Fruit fly (Drosophila melanogaster): ENCODE data around the gene CG9123.

Gene CG9123

dm6 chrX:15323302-15323880 lies 18.5 kb downstream of the CG9123 start (continued):
- peak; percentile 98 for TF ChIP-seq Med (GFP tag)
- TF ChIP-seq Dip3 (GFP tag; optimal IDR thresholded peaks at IDR 0.05) = peak; percentile 75
- peak; percentile 85 for TF ChIP-seq HmgZ (tag; optimal IDR thresholded peaks at IDR 0.05)
- no peak for TF ChIP-seq Dip2 (GFP tag; IDR thresholded peaks at IDR 0.05)
- peak; percentile 83 for TF ChIP-seq CG11504 (tag; optimal IDR thresholded peaks at IDR 0.05)
- peak; percentile 81 for TF ChIP-seq Adf1 (GFP tag; IDR thresholded peaks at IDR 0.05)
- TF ChIP-seq NK7.1 (GFP tag; optimal IDR thresholded peaks at IDR 0.05) = peak; percentile 53
- peak; percentile 32 for TF ChIP-seq D19B (GFP tag; optimal IDR thresholded peaks at IDR 0.05)
- TF ChIP-seq CG17568 (GFP tag; optimal IDR thresholded peaks at IDR 0.05) = no peak
- TF ChIP-seq cwo (GFP tag; optimal IDR thresholded peaks at IDR 0.05) = peak; percentile 81
- TF ChIP-seq cad (GFP tag; optimal IDR thresholded peaks at IDR 0.05) = no peak
- TF ChIP-seq sna (GFP tag; IDR thresholded peaks at IDR 0.05; ENCODE audit: partially characterized antibody) = no peak
- TF ChIP-seq Lim3 (GFP tag; IDR thresholded peaks at IDR 0.05) = peak; percentile 49; the same call in 1 of the 2 replicates
- peak; percentile 79 for TF ChIP-seq CG10431 (GFP tag; optimal IDR thresholded peaks at IDR 0.05)
- peak; percentile 85 for TF ChIP-seq Chrac-16 (GFP tag; optimal IDR thresholded peaks at IDR 0.05)
- peak; percentile 80 for TF ChIP-seq CG13296 (GFP tag; optimal IDR thresholded peaks at IDR 0.05)
- TF ChIP-seq CG11093 (GFP tag; IDR thresholded peaks at IDR 0.05) = peak; percentile 85
- peak; percentile 88 for TF ChIP-seq CG6813 (GFP tag; optimal IDR thresholded peaks at IDR 0.05)
- no peak for TF ChIP-seq lov (optimal IDR thresholded peaks at IDR 0.05)
- peak; percentile 88 for TF ChIP-seq lov (GFP tag; IDR thresholded peaks at IDR 0.05)
- peak; percentile 97 for TF ChIP-seq CG12769 (tag; optimal IDR thresholded peaks at IDR 0.05)
- peak; percentile 54 for TF ChIP-seq CG31365 (tag; optimal IDR thresholded peaks at IDR 0.05)
- peak; percentile 77 for TF ChIP-seq CG11398 (GFP tag; optimal IDR thresholded peaks at IDR 0.05)
- TF ChIP-seq C15 (GFP tag; IDR thresholded peaks at IDR 0.05) = peak; percentile 63; the same call in 1 of the 3 replicates
- TF ChIP-seq CG32767 (GFP tag; IDR thresholded peaks at IDR 0.05) = peak; percentile 81
- TF ChIP-seq Opbp (GFP tag; IDR thresholded peaks at IDR 0.05; ENCODE audit: partially characterized antibody) = peak; percentile 55; the same call in 2 of the 3 replicates
- TF ChIP-seq ATbp (GFP tag; optimal IDR thresholded peaks at IDR 0.05) = peak; percentile 77
- TF ChIP-seq bcd (GFP tag; optimal IDR thresholded peaks at IDR 0.05) = peak; percentile 82
- TF ChIP-seq usp (GFP tag; optimal IDR thresholded peaks at IDR 0.05) = no peak
- peak; percentile 100 for TF ChIP-seq CG8388 (GFP tag; optimal IDR thresholded peaks at IDR 0.05)
- peak; percentile 88 for TF ChIP-seq mirr (GFP tag; optimal IDR thresholded peaks at IDR 0.05)
- peak; percentile 87 for TF ChIP-seq MTF-1 (GFP tag; optimal IDR thresholded peaks at IDR 0.05; ENCODE audit: borderline replicate concordance)
- TF ChIP-seq CG13287 (GFP tag; IDR thresholded peaks at IDR 0.05; ENCODE audit: partially characterized antibody) = peak; percentile 65
- TF ChIP-seq vvl (GFP tag; IDR thresholded peaks at IDR 0.05) = peak; percentile 94
- TF ChIP-seq pho (GFP tag; optimal IDR thresholded peaks at IDR 0.05) = peak; percentile 84
- TF ChIP-seq CG17612 (GFP tag; IDR thresholded peaks at IDR 0.05) = peak; percentile 67
- TF ChIP-seq sd (tag; optimal IDR thresholded peaks at IDR 0.05) = peak; percentile 76
- peak; percentile 84 for TF ChIP-seq HHEX (GFP tag; optimal IDR thresholded peaks at IDR 0.05)
- peak; percentile 90 for TF ChIP-seq CG2120 (GFP tag; optimal IDR thresholded peaks at IDR 0.05)
- peak; percentile 88 for TF ChIP-seq lmd (GFP tag; IDR thresholded peaks at IDR 0.05)
- TF ChIP-seq CG42726 (GFP tag; IDR thresholded peaks at IDR 0.05; ENCODE audit: partially characterized antibody) = peak; percentile 70
- peak; percentile 88 to 99 for TF ChIP-seq Pdp1 (GFP tag; optimal IDR thresholded peaks at IDR 0.05)
- TF ChIP-seq CG9817 (tag; optimal IDR thresholded peaks at IDR 0.05) = peak; percentile 79
- TF ChIP-seq Sox100B (GFP tag; optimal IDR thresholded peaks at IDR 0.05) = peak; percentile 29
- TF ChIP-seq CG7372 (GFP tag; IDR thresholded peaks at IDR 0.05) = peak; percentile 74
- TF ChIP-seq nerfin-1 (tag; optimal IDR thresholded peaks at IDR 0.05) = peak; percentile 49
- peak; percentile 41 for TF ChIP-seq lbe (GFP tag; optimal IDR thresholded peaks at IDR 0.05)
- peak; percentile 49; the same call in 1 of the 2 replicates for TF ChIP-seq danr (GFP tag; IDR thresholded peaks at IDR 0.05)
- TF ChIP-seq onecut (GFP tag; IDR thresholded peaks at IDR 0.05) = peak; percentile 87

Data from whole organism, embryonic.